Worm (Caenorhabditis elegans): Measurements from ENCODE around the gene oac-57.

Gene oac-57

ce11 chrIV:12270392-12270791, 37.2 kb downstream of the oac-57 start, which contains the start of gene C42C1.3:
TSS of gene C42C1.3 (minus strand) at chrIV:12270492.
- TF ChIP-seq sox-4 (tag; optimal IDR thresholded peaks at IDR 0.05), result no peak
- TF ChIP-seq ceh-82 (tag; optimal IDR thresholded peaks at IDR 0.05), result no peak
- TF ChIP-seq F16B12.6 (tag; optimal IDR thresholded peaks at IDR 0.05), result no peak
- no peak for TF ChIP-seq nhr-19 (GFP tag; conservative IDR thresholded peaks at IDR 0.05)
- no peak for TF ChIP-seq grh-1 (GFP tag; IDR thresholded peaks at IDR 0.05)
- TF ChIP-seq rnt-1 (tag; optimal IDR thresholded peaks at IDR 0.05), result no peak
- no peak for TF ChIP-seq ceh-63 (GFP tag; optimal IDR thresholded peaks at IDR 0.05)
- peak; percentile 42 for TF ChIP-seq nhr-85 (tag)
- TF ChIP-seq nhr-76 (tag; optimal IDR thresholded peaks at IDR 0.05), result no peak

DNA sequence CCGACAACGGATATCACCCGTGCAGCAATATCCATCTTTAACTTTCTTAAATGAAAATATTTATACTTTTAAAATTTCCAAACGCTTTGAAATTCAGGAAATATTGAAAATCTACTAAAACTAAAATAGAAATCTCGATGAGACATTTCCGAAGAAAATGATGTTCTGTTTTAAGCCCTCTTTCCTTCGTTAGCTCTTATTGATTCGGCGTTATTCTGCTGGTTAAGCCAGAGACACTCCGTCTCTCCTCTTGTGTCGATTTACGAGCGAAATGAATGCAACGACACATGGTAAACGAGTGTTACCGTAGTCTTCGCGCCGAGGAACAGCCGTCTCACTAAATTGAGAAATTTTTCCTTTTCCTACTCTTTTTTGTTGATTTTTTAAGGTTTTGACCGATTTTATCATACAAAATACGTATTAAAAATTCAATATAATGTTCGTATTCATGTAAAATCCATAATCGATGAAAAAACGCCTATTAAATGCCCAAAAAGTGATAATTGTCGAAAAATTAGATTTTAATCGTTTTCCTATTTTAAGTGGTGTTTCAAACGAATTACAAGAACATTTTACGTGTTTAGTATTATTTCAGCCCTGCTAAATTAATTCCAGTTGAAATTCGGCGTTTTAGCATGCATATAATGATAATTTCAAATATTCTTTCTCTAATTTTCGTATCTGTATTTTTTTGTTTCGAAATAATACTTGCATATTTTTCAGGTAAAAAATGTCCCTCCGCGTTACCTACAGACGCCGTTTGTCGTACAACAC, 39.2 kb downstream of the oac-57 start, which contains the start of the genes ppm-1.H and rpl-34:
TSS of gene ppm-1.H (minus strand) at position 51 of the 774 bp plus-strand sequence.
TSS of gene rpl-34 (plus strand) at position 724 of the 774 bp plus-strand sequence.
- TF ChIP-seq dsc-1 (tag; optimal IDR thresholded peaks at IDR 0.05) (peak; percentile 33), fkh-8 (tag; optimal IDR thresholded peaks at IDR 0.05) (peak; percentile 54), zip-4 (GFP tag; optimal IDR thresholded peaks at IDR 0.05) (no peak), ztf-11 (tag; optimal IDR thresholded peaks at IDR 0.05) (no peak), F16B12.6 (tag; optimal IDR thresholded peaks at IDR 0.05) (peak; percentile 62), efl-1 (optimal IDR thresholded peaks at IDR 0.05) (peak; percentile 73 to 86), efl-1 (GFP tag; optimal IDR thresholded peaks at IDR 0.05 in 1 of 2) (peak; percentile 69 to 87), nhr-77 (tag; optimal IDR thresholded peaks at IDR 0.05) (peak; percentile 29), nhr-12 (tag; optimal IDR thresholded peaks at IDR 0.05) (no peak), nhr-28 (tag; optimal IDR thresholded peaks at IDR 0.05) (no peak), efl-3 (GFP tag; optimal IDR thresholded peaks at IDR 0.05) (no peak), nhr-47 (tag; optimal IDR thresholded peaks at IDR 0.05) (peak; percentile 62), blmp-1 (tag; optimal IDR thresholded peaks at IDR 0.05) (peak; percentile 70), ceh-88 (GFP tag; IDR thresholded peaks at IDR 0.05) (no peak), hlh-17 (GFP tag; optimal IDR thresholded peaks at IDR 0.05; ENCODE audit: borderline replicate concordance) (no peak), tlp-1 (tag; optimal IDR thresholded peaks at IDR 0.05) (no peak), tbx-2 (tag; optimal IDR thresholded peaks at IDR 0.05) (peak; percentile 49), hlh-4 (tag; optimal IDR thresholded peaks at IDR 0.05) (no peak), skn-1 (tag; optimal IDR thresholded peaks at IDR 0.05) (peak; percentile 47), lin-15B (tag; optimal IDR thresholded peaks at IDR 0.05) (peak; percentile 62), C34B4.2 (tag; optimal IDR thresholded peaks at IDR 0.05) (no peak), nhr-71 (tag; optimal IDR thresholded peaks at IDR 0.05) (peak; percentile 63), unc-86 (tag; optimal IDR thresholded peaks at IDR 0.05) (peak; percentile 19), lin-35 (GFP tag; optimal IDR thresholded peaks at IDR 0.05) (peak; percentile 70 to 81), unc-30 (tag; optimal IDR thresholded peaks at IDR 0.05) (no peak), lin-13 (GFP tag; optimal IDR thresholded peaks at IDR 0.05) (peak; percentile 38), swsn-7 (tag; optimal IDR thresholded peaks at IDR 0.05) (peak; percentile 43), hpl-2 (GFP tag; optimal IDR thresholded peaks at IDR 0.05) (no peak), nhr-85 (tag) (no peak), isw-1 (GFP tag; IDR thresholded peaks at IDR 0.05) (peak; percentile 38), nhr-20 (tag; optimal IDR thresholded peaks at IDR 0.05) (peak; percentile 52), ceh-63 (GFP tag; optimal IDR thresholded peaks at IDR 0.05) (no peak), nhr-90 (tag; optimal IDR thresholded peaks at IDR 0.05; ENCODE audit: poor library complexity) (no peak), aly-2 (tag; optimal IDR thresholded peaks at IDR 0.05) (no peak), mdl-1 (tag; optimal IDR thresholded peaks at IDR 0.05) (peak in 1 of 2 experiments; percentile 59), ztf-4 (tag; optimal IDR thresholded peaks at IDR 0.05) (no peak), nhr-19 (GFP tag; conservative IDR thresholded peaks at IDR 0.05) (peak; percentile 20), dpl-1 (GFP tag; optimal IDR thresholded peaks at IDR 0.05) (peak; percentile 56 to 79 (median 66)), elt-2 (tag; optimal IDR thresholded peaks at IDR 0.05) (no peak), lir-3 (tag; optimal IDR thresholded peaks at IDR 0.05; ENCODE audit: poor library complexity) (no peak), C16A3.4 (tag; optimal IDR thresholded peaks at IDR 0.05) (peak; percentile 75), snu-23 (GFP tag; optimal IDR thresholded peaks at IDR 0.05) (peak; percentile 73), alr-1 (tag; optimal IDR thresholded peaks at IDR 0.05; ENCODE audit: borderline replicate concordance) (no peak), ces-1 (GFP tag; optimal IDR thresholded peaks at IDR 0.05) (no peak)
